Fruit fly (Drosophila melanogaster) whole organism, pupa: ENCODE results near the gene Prp5.

Source experiments
- CG10348 ChIP-seq: fragments of 200-800 bp; sonication (Bioruptor generic); IDR thresholded peaks from 2 replicates; pipeline ENCODE4 v1.3.6; 2022; ENCODE audit warnings: missing biosample characterization, missing genetic modification characterization
- CG12605 ChIP-seq: fragments of 200-800 bp; sonication (Bioruptor generic); IDR thresholded peaks from 2 replicates; pipeline ENCODE4 v1.3.6; 2022; ENCODE audit warnings: missing biosample characterization, missing genetic modification characterization
- CG13204 ChIP-seq: fragments of 200-800 bp; sonication (Bioruptor generic); optimal IDR thresholded peaks from 2 replicates; lab custom pipeline; 2018; ENCODE audit warnings: missing biosample characterization, mild to moderate bottlenecking, missing genetic modification characterization, moderate library complexity
- CG14655 ChIP-seq: fragments of 200-800 bp; sonication (Bioruptor generic); optimal IDR thresholded peaks from 3 replicates; lab custom pipeline; 2017; ENCODE audit warnings: mild to moderate bottlenecking, missing biosample characterization, missing genetic modification reagents, missing genetic modification characterization
- CG15710 ChIP-seq: fragments of 200-800 bp; sonication (Bioruptor generic); optimal IDR thresholded peaks from 2 replicates; lab custom pipeline; 2018; ENCODE audit warnings: missing biosample characterization, mild to moderate bottlenecking, missing genetic modification characterization, moderate library complexity
- CG17806 ChIP-seq: fragments of 200-800 bp; sonication (Bioruptor generic); optimal IDR thresholded peaks from 2 replicates; lab custom pipeline; 2018; ENCODE audit warnings: missing biosample characterization, mild to moderate bottlenecking, missing genetic modification characterization, moderate library complexity
- CG32121 ChIP-seq: fragments of 200-800 bp; sonication (Bioruptor generic); IDR thresholded peaks from 2 replicates; pipeline ENCODE4 v1.3.6; 2022; ENCODE audit warnings: missing biosample characterization, missing genetic modification characterization
- CG34367 ChIP-seq: fragments of 200-800 bp; sonication (Bioruptor generic); optimal IDR thresholded peaks from 2 replicates; lab custom pipeline; 2018; ENCODE audit warnings: missing biosample characterization, mild to moderate bottlenecking, missing genetic modification characterization
- CG4496 ChIP-seq: fragments of 200-800 bp; sonication (Bioruptor generic); IDR thresholded peaks from 3 replicates; pipeline ENCODE4 v1.3.6; 2022; ENCODE audit warnings: missing biosample characterization, missing genetic modification characterization
- CG8159 ChIP-seq: fragments of 200-800 bp; sonication (Bioruptor generic); optimal IDR thresholded peaks from 3 replicates; lab custom pipeline; 2018; ENCODE audit warnings: missing biosample characterization, mild to moderate bottlenecking, missing genetic modification characterization, moderate library complexity
- CG8301 ChIP-seq: fragments of 200-800 bp; sonication (Bioruptor generic); optimal IDR thresholded peaks from 2 replicates; lab custom pipeline; 2018; ENCODE audit warnings: missing biosample characterization, mild to moderate bottlenecking, missing genetic modification characterization
- CG9948 ChIP-seq: fragments of 200-800 bp; sonication (Bioruptor generic); optimal IDR thresholded peaks from 2 replicates; lab custom pipeline; 2018; ENCODE audit warnings: missing biosample characterization, mild to moderate bottlenecking, missing genetic modification characterization, moderate library complexity
- D1 ChIP-seq: fragments of 200-800 bp; sonication (Bioruptor generic); optimal IDR thresholded peaks from 2 replicates; lab custom pipeline; 2018; ENCODE audit warnings: missing biosample characterization, mild to moderate bottlenecking, missing genetic modification characterization, moderate library complexity
- EcR ChIP-seq: fragments of 200-800 bp; sonication (Bioruptor generic); optimal IDR thresholded peaks from 3 replicates; lab custom pipeline; 2019; ENCODE audit warnings: missing biosample characterization, missing genetic modification characterization, mild to moderate bottlenecking, moderate library complexity, missing genetic modification reagents
- Ets98B ChIP-seq: fragments of 200-800 bp; sonication (Bioruptor generic); IDR thresholded peaks from 2 replicates; pipeline ENCODE4 v1.3.6; 2022; ENCODE audit warnings: missing biosample characterization, missing genetic modification characterization
- Pif1A ChIP-seq: fragments of 200-800 bp; sonication (Bioruptor generic); optimal IDR thresholded peaks from 3 replicates; lab custom pipeline; 2016; ENCODE audit warnings: missing biosample characterization, missing genetic modification characterization
- Pif1B ChIP-seq: fragments of 200-800 bp; sonication (Bioruptor generic); optimal IDR thresholded peaks from 3 replicates; lab custom pipeline; 2016; ENCODE audit warnings: missing biosample characterization, missing genetic modification characterization
- Snoo ChIP-seq: fragments of 200-800 bp; sonication (Bioruptor generic); optimal IDR thresholded peaks from 3 replicates; lab custom pipeline; 2017; ENCODE audit warnings: missing biosample characterization, mild to moderate bottlenecking, missing genetic modification characterization, inconsistent platforms
- fd96Ca ChIP-seq: fragments of 200-800 bp; sonication (Bioruptor generic); IDR thresholded peaks from 3 replicates; pipeline ENCODE4 v1.3.6; 2022; ENCODE audit warnings: missing biosample characterization, missing genetic modification characterization
- gl ChIP-seq: fragments of 200-800 bp; sonication (Bioruptor generic); optimal IDR thresholded peaks from 2 replicates; lab custom pipeline; 2018; ENCODE audit warnings: missing biosample characterization, mild to moderate bottlenecking, missing genetic modification characterization
- rn ChIP-seq: fragments of 200-800 bp; sonication (Bioruptor generic); IDR thresholded peaks from 2 replicates; pipeline ENCODE4 v1.3.6; 2022; ENCODE audit warnings: missing biosample characterization, missing genetic modification characterization

Prp5 gene

dm6 chrX:15320522-15320921 lies 24.4 kb upstream of the Prp5 start:
- TF ChIP-seq fd96Ca (GFP tag; lab: Robert Waterston, UW): 0 out of 3 replicates have a peak, but pooled peaks have one; percentile 42
- no peak for TF ChIP-seq CG10348 (GFP tag; lab: Robert Waterston, UW)
- peak; percentile 44 for TF ChIP-seq gl (tag; lab: Kevin White, UChicago)
- TF ChIP-seq CG12605 (GFP tag; lab: Robert Waterston, UW): peak; percentile 47; the same call in 1 of the 2 replicates
- TF ChIP-seq D1: no peak
- TF ChIP-seq CG17806: peak; percentile 20
- no peak for TF ChIP-seq EcR (GFP tag; lab: Kevin White, UChicago)
- no peak for TF ChIP-seq CG8301 (tag; lab: Kevin White, UChicago)
- peak; percentile 43 for TF ChIP-seq CG34367 (tag; lab: Kevin White, UChicago)
- no peak for TF ChIP-seq rn
- TF ChIP-seq CG9948 (tag; lab: Kevin White, UChicago): peak; percentile 16
- no peak for TF ChIP-seq Snoo (tag; lab: Kevin White, UChicago)
- peak; percentile 57 for TF ChIP-seq Pif1B (GFP tag; lab: Kevin White, UChicago)
- peak; percentile 75 for TF ChIP-seq CG4496 (GFP tag; lab: Robert Waterston, UW)
- no peak; the same call in 1 of the 2 replicates for TF ChIP-seq Ets98B
- TF ChIP-seq CG14655: peak; percentile 46
- peak; percentile 43; the same call in 1 of the 2 replicates for TF ChIP-seq CG32121 (GFP tag; lab: Robert Waterston, UW)
- peak; percentile 42 for TF ChIP-seq CG8159
- TF ChIP-seq Pif1A: peak; percentile 63
- TF ChIP-seq CG15710 (tag; lab: Kevin White, UChicago): peak; percentile 43
- TF ChIP-seq CG13204 (GFP tag; lab: Kevin White, UChicago): peak; percentile 50

dm6 chrX:15320973-15321372 lies 24.0 kb upstream of the Prp5 start:
- TF ChIP-seq CG32121 (GFP tag; lab: Robert Waterston, UW) (no peak), CG17806 (no peak), Ets98B (no peak), CG13204 (GFP tag; lab: Kevin White, UChicago) (no peak), CG15710 (tag; lab: Kevin White, UChicago) (no peak), CG8159 (no peak), rn (no peak), Pif1B (GFP tag; lab: Kevin White, UChicago) (no peak), CG4496 (GFP tag; lab: Robert Waterston, UW) (no peak)
- TF ChIP-seq, all 21 proteins: peak for 0

- peak; percentile 93 for TF ChIP-seq Ets98B
- TF ChIP-seq CG4496 (GFP tag; lab: Robert Waterston, UW): peak; percentile 94
- TF ChIP-seq CG10348 (GFP tag; lab: Robert Waterston, UW): peak; percentile 62; the same call in 1 of the 2 replicates
- TF ChIP-seq CG32121 (GFP tag; lab: Robert Waterston, UW): peak; percentile 89
- TF ChIP-seq CG12605 (GFP tag; lab: Robert Waterston, UW): peak; percentile 81
- no peak for TF ChIP-seq CG9948 (tag; lab: Kevin White, UChicago)
- peak; percentile 57 for TF ChIP-seq CG17806
- peak; percentile 86 for TF ChIP-seq fd96Ca (GFP tag; lab: Robert Waterston, UW)
- peak; percentile 35 for TF ChIP-seq CG34367 (tag; lab: Kevin White, UChicago)
- no peak for TF ChIP-seq CG14655
- peak; percentile 88 for TF ChIP-seq EcR (GFP tag; lab: Kevin White, UChicago)
- TF ChIP-seq CG13204 (GFP tag; lab: Kevin White, UChicago): peak; percentile 66
- TF ChIP-seq CG8301 (tag; lab: Kevin White, UChicago): peak; percentile 40
- TF ChIP-seq CG15710 (tag; lab: Kevin White, UChicago): peak; percentile 37
- TF ChIP-seq D1: no peak
- TF ChIP-seq gl (tag; lab: Kevin White, UChicago): peak; percentile 41
- peak; percentile 74 for TF ChIP-seq rn
- peak; percentile 57 for TF ChIP-seq Pif1B (GFP tag; lab: Kevin White, UChicago)
- TF ChIP-seq Pif1A: peak; percentile 68
- TF ChIP-seq Snoo (tag; lab: Kevin White, UChicago): peak; percentile 76
- peak; percentile 76 for TF ChIP-seq CG8159
- TF ChIP-seq, all 21 proteins: peak for 18
Measured at dm6 chrX:15323302-15323880, 21.6 kb upstream of the Prp5 start.

DNA sequence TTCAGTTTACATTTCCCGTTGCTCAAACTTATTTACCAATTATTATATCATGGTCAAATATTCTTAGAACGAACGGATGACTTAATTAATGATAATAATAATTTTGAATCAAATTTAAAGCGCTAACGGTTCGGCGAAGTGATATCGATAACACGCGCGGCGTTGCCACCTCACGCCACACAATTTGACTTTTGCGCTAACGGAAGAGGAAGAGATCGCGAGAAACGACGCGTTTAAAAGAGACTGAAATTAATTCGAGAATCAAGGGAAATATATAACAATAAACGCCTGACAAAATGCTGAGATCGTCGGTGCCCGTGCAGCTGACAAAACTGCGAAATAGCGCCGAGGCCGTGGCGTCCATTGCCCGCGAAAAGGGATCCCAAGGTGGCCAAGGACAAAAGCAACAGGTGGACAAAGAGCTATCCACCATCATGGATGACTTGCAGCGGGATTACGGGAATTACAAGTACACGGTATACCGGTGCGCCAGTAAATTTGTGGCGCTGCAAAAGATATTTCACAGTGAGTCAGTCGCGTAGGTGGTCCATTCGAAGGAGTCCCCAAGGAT lies 16.7 kb upstream of the Prp5 start, which contains the start of gene dah:
Gene dah, plus strand, starts transcription at position 195 of the 571 bp plus-strand sequence.
- no peak for TF ChIP-seq CG15710 (tag; lab: Kevin White, UChicago)
- no peak for TF ChIP-seq CG8301 (tag; lab: Kevin White, UChicago)
- no peak for TF ChIP-seq Pif1B (GFP tag; lab: Kevin White, UChicago)
- TF ChIP-seq CG13204 (GFP tag; lab: Kevin White, UChicago): no peak
- no peak for TF ChIP-seq CG34367 (tag; lab: Kevin White, UChicago)
- no peak for TF ChIP-seq CG12605 (GFP tag; lab: Robert Waterston, UW)
- TF ChIP-seq CG10348 (GFP tag; lab: Robert Waterston, UW): no peak
- TF ChIP-seq fd96Ca (GFP tag; lab: Robert Waterston, UW): no peak
- no peak for TF ChIP-seq gl (tag; lab: Kevin White, UChicago)
- no peak for TF ChIP-seq rn

DNA sequence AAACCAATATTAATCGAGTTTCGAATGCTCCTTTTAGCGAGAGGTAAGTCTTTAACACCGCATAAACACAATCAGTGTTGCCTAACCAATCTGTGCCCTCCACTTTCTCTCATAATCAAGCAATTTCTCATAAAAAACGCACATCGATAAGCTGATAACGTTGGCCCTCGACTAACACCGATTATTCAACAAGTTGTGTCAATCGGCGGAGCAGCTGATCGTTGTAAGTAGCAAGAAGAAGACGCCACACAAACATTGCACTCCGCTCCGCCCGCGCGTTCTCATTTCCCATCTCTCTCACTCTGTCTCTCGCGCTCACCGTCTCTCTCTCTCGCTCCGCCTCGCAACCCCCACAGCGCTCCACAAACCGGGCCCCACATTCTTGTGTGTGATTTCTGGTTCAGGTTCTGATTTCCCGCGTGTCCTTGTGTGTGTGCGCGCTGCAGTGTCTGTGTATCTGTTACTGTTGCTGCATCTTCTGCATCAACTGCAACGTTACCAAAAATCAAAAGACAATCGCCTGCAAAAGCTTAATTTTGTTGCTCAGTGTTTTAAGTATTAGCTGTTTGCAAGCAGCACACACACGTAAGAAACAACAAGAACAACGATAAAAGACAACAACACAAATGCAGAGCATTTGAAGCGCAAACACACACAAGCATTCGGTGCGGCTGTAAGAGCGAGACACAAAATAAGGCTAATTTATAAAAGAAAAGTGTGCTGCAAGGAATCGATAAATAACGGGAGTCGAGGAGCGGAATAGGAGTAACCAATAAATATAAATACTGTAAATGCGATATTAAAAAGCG lies 11.7 kb upstream of the Prp5 start, which contains the start of the genes CG9114 and HDAC6:
Gene CG9114, minus strand, starts transcription at position 89 of the 809 bp plus-strand sequence.
Gene HDAC6, plus strand, starts transcription at position 245 of the 809 bp plus-strand sequence.
- TF ChIP-seq CG13204 (GFP tag; lab: Kevin White, UChicago) (peak; percentile 32), CG14655 (no peak), CG4496 (GFP tag; lab: Robert Waterston, UW) (peak; percentile 53; the same call in 2 of the 3 replicates), CG8301 (tag; lab: Kevin White, UChicago) (no peak), CG32121 (GFP tag; lab: Robert Waterston, UW) (peak; percentile 55), gl (tag; lab: Kevin White, UChicago) (no peak), CG8159 (no peak), CG15710 (tag; lab: Kevin White, UChicago) (peak; percentile 2), Pif1B (GFP tag; lab: Kevin White, UChicago) (no peak), Snoo (tag; lab: Kevin White, UChicago) (no peak), Pif1A (no peak), CG34367 (tag; lab: Kevin White, UChicago) (no peak), EcR (GFP tag; lab: Kevin White, UChicago) (peak; percentile 21), CG9948 (tag; lab: Kevin White, UChicago) (no peak), Ets98B (peak; percentile 32; the same call in 1 of the 2 replicates), CG17806 (no peak), fd96Ca (GFP tag; lab: Robert Waterston, UW) (peak; percentile 48; the same call in 2 of the 3 replicates), D1 (no peak), rn (no peak), CG12605 (GFP tag; lab: Robert Waterston, UW) (peak; percentile 55), CG10348 (GFP tag; lab: Robert Waterston, UW) (no peak)
